Worm (Caenorhabditis elegans): ENCODE measurements around the gene Y43F8C.15.

ce11 chrV:19741651-19742050 is 31.2 kb upstream of the Y43F8C.15 start, which contains the start of gene W04E12.3:
- TF ChIP-seq ZK546.5 (tag; optimal IDR thresholded peaks at IDR 0.05), result no peak
- no peak for TF ChIP-seq nhr-25 (tag; optimal IDR thresholded peaks at IDR 0.05)
- no peak for TF ChIP-seq egl-27 (tag; optimal IDR thresholded peaks at IDR 0.05)

All from whole organism, L3 larva.